Worm (Caenorhabditis elegans): Measurements from ENCODE around the gene C16C10.9.

The C16C10.9 gene

ce11 chrIII:4196301-4196987 lies 39.2 kb upstream of the C16C10.9 start:
- TF ChIP-seq tbx-2 (tag; optimal IDR thresholded peaks at IDR 0.05) (peak; percentile 81), pat-9 (tag; optimal IDR thresholded peaks at IDR 0.05) (no peak), sdc-2 (tag; optimal IDR thresholded peaks at IDR 0.05) (peak; percentile 19), fkh-6 (tag; optimal IDR thresholded peaks at IDR 0.05) (peak; percentile 74), ceh-2 (tag; optimal IDR thresholded peaks at IDR 0.05) (peak; percentile 85), pag-3 (tag; optimal IDR thresholded peaks at IDR 0.05; ENCODE audit: borderline replicate concordance) (no peak), nfya-1 (tag; optimal IDR thresholded peaks at IDR 0.05) (peak; percentile 67), unc-55 (GFP tag; optimal IDR thresholded peaks at IDR 0.05) (peak; percentile 51), unc-42 (tag; optimal IDR thresholded peaks at IDR 0.05) (peak; percentile 47), lim-6 (tag; optimal IDR thresholded peaks at IDR 0.05) (peak; percentile 61), npax-4 (tag; optimal IDR thresholded peaks at IDR 0.05) (no peak), hlh-30 (tag; optimal IDR thresholded peaks at IDR 0.05; ENCODE audit: insufficient read depth) (peak; percentile 93), ceh-34 (tag; optimal IDR thresholded peaks at IDR 0.05) (peak; percentile 28), C08G9.2 (tag; optimal IDR thresholded peaks at IDR 0.05) (peak; percentile 89), ets-4 (tag; optimal IDR thresholded peaks at IDR 0.05) (peak; percentile 71), ceh-18 (tag; optimal IDR thresholded peaks at IDR 0.05) (peak; percentile 53), gmeb-2 (tag; optimal IDR thresholded peaks at IDR 0.05) (no peak), elt-2 (tag; optimal IDR thresholded peaks at IDR 0.05) (peak; percentile 34), pha-4 (tag; optimal IDR thresholded peaks at IDR 0.05) (no peak), F13H6.1 (tag; optimal IDR thresholded peaks at IDR 0.05) (peak; percentile 41), zip-5 (tag; optimal IDR thresholded peaks at IDR 0.05) (peak; percentile 75), pax-1 (tag; optimal IDR thresholded peaks at IDR 0.05) (peak; percentile 31), hlh-8 (tag; optimal IDR thresholded peaks at IDR 0.05) (peak; percentile 33), ceh-14 (tag; optimal IDR thresholded peaks at IDR 0.05) (peak; percentile 19), ceh-30 (tag; optimal IDR thresholded peaks at IDR 0.05) (no peak), ref-2 (tag; optimal IDR thresholded peaks at IDR 0.05) (peak; percentile 51), ceh-31 (tag; optimal IDR thresholded peaks at IDR 0.05) (peak; percentile 89), mec-3 (tag; optimal IDR thresholded peaks at IDR 0.05; ENCODE audit: borderline replicate concordance) (peak; percentile 78), rnt-1 (tag; optimal IDR thresholded peaks at IDR 0.05) (peak; percentile 64), eyg-1 (tag; optimal IDR thresholded peaks at IDR 0.05) (no peak), pros-1 (tag; optimal IDR thresholded peaks at IDR 0.05) (no peak), tbx-7 (tag; optimal IDR thresholded peaks at IDR 0.05) (peak; percentile 69)

ce11 chrIII:4195306-4196008 lies 38.3 kb upstream of the C16C10.9 start:
- no peak for TF ChIP-seq dve-1 (tag; optimal IDR thresholded peaks at IDR 0.05)
- no peak for TF ChIP-seq unc-3 (GFP tag; conservative IDR thresholded peaks at IDR 0.05)
- no peak for TF ChIP-seq unc-3 (tag; optimal IDR thresholded peaks at IDR 0.05)
- TF ChIP-seq fkh-10 (GFP tag; optimal IDR thresholded peaks at IDR 0.05) = no peak
- peak; percentile 82 for TF ChIP-seq ama-1 (optimal IDR thresholded peaks at IDR 0.05)
- TF ChIP-seq unc-86 (tag; optimal IDR thresholded peaks at IDR 0.05) = no peak
- peak; percentile 94 for TF ChIP-seq hlh-8 (tag; optimal IDR thresholded peaks at IDR 0.05)
- TF ChIP-seq tbx-2 (tag; optimal IDR thresholded peaks at IDR 0.05) = no peak
- TF ChIP-seq T23F11.4 (GFP tag; optimal IDR thresholded peaks at IDR 0.05) = no peak
